Fruit fly (Drosophila melanogaster) Kc167 (cell line): ENCODE results near the gene vas.

Experiments used
- Sin3A ChIP-seq: fragments of >200 bp; optimal IDR thresholded peaks from 2 replicates; lab custom pipeline; 2018; ENCODE audit warnings: missing external identifiers
- insv ChIP-seq: fragments of >200 bp; optimal IDR thresholded peaks from 3 replicates; lab custom pipeline; 2018; ENCODE audit warnings: missing external identifiers
- psq ChIP-seq: fragments of >200 bp; optimal IDR thresholded peaks from 2 replicates; lab custom pipeline; 2017; ENCODE audit warnings: missing external identifiers
- ttk ChIP-seq: sonication (Bioruptor generic); optimal IDR thresholded peaks from 2 replicates; lab custom pipeline; 2017; ENCODE audit warnings: missing external identifiers

- no peak for TF ChIP-seq insv
- TF ChIP-seq Sin3A (lab: Kevin White, UChicago): no peak
- no peak for TF ChIP-seq psq (lab: Kevin White, UChicago)
- no peak for TF ChIP-seq ttk (lab: Kevin White, UChicago)
Observed at dm6 chr2L:15106100-15106499, 44.6 kb downstream of the vas start.
